Worm (Caenorhabditis elegans) whole organism, L4 larva: Measurements from ENCODE around the gene T25E12.14.

Experiments used
- ceh-82 ChIP-seq: sonication (generic microtip); optimal IDR thresholded peaks from 2 replicates; lab custom pipeline; 2017; ENCODE audit warnings: missing biosample characterization, missing genetic modification characterization
- cey-2 ChIP-seq: sonication (generic microtip); optimal IDR thresholded peaks from 3 replicates; lab custom pipeline; 2017; ENCODE audit warnings: missing genetic modification characterization, mild to moderate bottlenecking, missing compliant biosample characterization, antibody characterized with exemption, borderline replicate concordance; ENCODE audit not compliant: insufficient read depth
- daf-12 ChIP-seq: fragments of 150-350 bp; optimal IDR thresholded peaks from 2 replicates; lab custom pipeline; 2014; ENCODE audit warnings: missing biosample characterization, missing genetic modification reagents, missing genetic modification characterization
- daf-8 ChIP-seq: fragments of 200-800 bp; sonication (Bioruptor generic); IDR thresholded peaks from 2 replicates; pipeline ENCODE4 v1.3.6; 2022; ENCODE audit warnings: missing genetic modification characterization, missing compliant biosample characterization
- dve-1 ChIP-seq: sonication (generic microtip); optimal IDR thresholded peaks from 2 replicates; lab custom pipeline; 2017; ENCODE audit warnings: antibody characterized with exemption, mild to moderate bottlenecking, missing genetic modification characterization, missing compliant biosample characterization; ENCODE audit not compliant: insufficient read depth
- lin-39 ChIP-seq: fragments of 150-350 bp; optimal IDR thresholded peaks from 2 replicates; lab custom pipeline; 2014; ENCODE audit warnings: missing biosample characterization, missing genetic modification reagents, missing genetic modification characterization
- mdl-1 ChIP-seq, 2 experiments: fragments of 150-350 bp in 1 of 2; sonication (generic microtip) in 1 of 2; optimal IDR thresholded peaks; 2 replicates each; lab custom pipeline; 2014 to 2017; ENCODE audit warnings: missing biosample characterization in 2 of 2, missing genetic modification characterization in 2 of 2
- nhr-237 ChIP-seq: sonication (generic microtip); optimal IDR thresholded peaks from 2 replicates; lab custom pipeline; 2017; ENCODE audit warnings: missing biosample characterization, missing genetic modification characterization
- nhr-25 ChIP-seq: sonication (generic microtip); optimal IDR thresholded peaks from 2 replicates; lab custom pipeline; 2017; ENCODE audit warnings: missing genetic modification characterization, mild to moderate bottlenecking, missing compliant biosample characterization, antibody characterized with exemption, moderate library complexity, borderline replicate concordance; ENCODE audit not compliant: insufficient read depth
- nhr-41 ChIP-seq: fragments of 200-800 bp; sonication (Bioruptor generic); IDR thresholded peaks from 2 replicates; pipeline ENCODE4 v1.3.6; 2022; ENCODE audit warnings: missing genetic modification reagents, missing genetic modification characterization, missing compliant biosample characterization
- pha-4 ChIP-seq, 2 experiments: fragments of 150-350 bp in 1 of 2; fragments of 200-800 bp in 1 of 2; sonication (Bioruptor generic) in 1 of 2; IDR thresholded peaks in 1 of 2; optimal IDR thresholded peaks in 1 of 2; 2 replicates each; pipeline versions ENCODE4 v1.3.6 to Lab custom; 2014 to 2022; ENCODE audit warnings: missing genetic modification characterization in 2 of 2, missing genetic modification reagents in 2 of 2, missing biosample characterization in 1 of 2, missing compliant biosample characterization in 1 of 2
- tra-1 ChIP-seq: fragments of 200-800 bp; sonication (Bioruptor generic); IDR thresholded peaks from 2 replicates; pipeline ENCODE4 v1.3.6; 2022; ENCODE audit warnings: missing genetic modification reagents, missing genetic modification characterization, missing compliant biosample characterization
- zfp-3 ChIP-seq: fragments of 200-800 bp; sonication (Bioruptor generic); conservative IDR thresholded peaks from 2 replicates; pipeline ENCODE4 v1.3.6; 2022; ENCODE audit warnings: missing genetic modification reagents, missing genetic modification characterization, missing compliant biosample characterization

- TF ChIP-seq daf-8 (GFP tag; lab: Robert Waterston, UW) (no peak), ceh-82 (tag; lab: Kevin White, UChicago) (no peak), cey-2 (tag; lab: Kevin White, UChicago) (no peak), mdl-1 (tag; optimal IDR thresholded peaks at IDR 0.05; lab: Kevin White, UChicago) (no peak), daf-12 (no peak), dve-1 (no peak), tra-1 (GFP tag; lab: Robert Waterston, UW) (no peak), nhr-237 (no peak), zfp-3 (GFP tag; lab: Robert Waterston, UW) (no peak), nhr-25 (tag; lab: Kevin White, UChicago) (no peak), pha-4 (GFP tag; IDR thresholded peaks at IDR 0.05; lab: Robert Waterston, UW) (no peak), pha-4 (tag; optimal IDR thresholded peaks at IDR 0.05; lab: Kevin White, UChicago) (no peak), lin-39 (no peak), nhr-41 (GFP tag; lab: Robert Waterston, UW) (no peak)
These were observed 20.5 kb upstream of the T25E12.14 start, which contains the start of gene clec-9 for ce11 chrV:16706549-16706948.
